Worm (Caenorhabditis elegans) whole organism, midembryonic: ENCODE results near the gene clec-55.
A peak's percentile ranks its signal among the peaks of the same experiment; 100 is the strongest.

ENCODE experiments used
- T22C8.4 ChIP-seq: fragments of 200-800 bp; sonication (Bioruptor generic); IDR thresholded peaks from 2 replicates; pipeline ENCODE4 v1.3.6; 2022; ENCODE audit warnings: missing genetic modification characterization, missing compliant biosample characterization
- tab-1 ChIP-seq: fragments of 200-800 bp; sonication (Bioruptor generic); IDR thresholded peaks from 2 replicates; pipeline ENCODE4 v1.3.6; 2022; ENCODE audit warnings: missing genetic modification characterization, missing compliant biosample characterization
- ztf-23 ChIP-seq: fragments of 200-800 bp; sonication (Bioruptor generic); IDR thresholded peaks from 2 replicates; pipeline ENCODE4 v1.3.6; 2022; ENCODE audit warnings: missing genetic modification reagents, missing genetic modification characterization, missing compliant biosample characterization

DNA sequence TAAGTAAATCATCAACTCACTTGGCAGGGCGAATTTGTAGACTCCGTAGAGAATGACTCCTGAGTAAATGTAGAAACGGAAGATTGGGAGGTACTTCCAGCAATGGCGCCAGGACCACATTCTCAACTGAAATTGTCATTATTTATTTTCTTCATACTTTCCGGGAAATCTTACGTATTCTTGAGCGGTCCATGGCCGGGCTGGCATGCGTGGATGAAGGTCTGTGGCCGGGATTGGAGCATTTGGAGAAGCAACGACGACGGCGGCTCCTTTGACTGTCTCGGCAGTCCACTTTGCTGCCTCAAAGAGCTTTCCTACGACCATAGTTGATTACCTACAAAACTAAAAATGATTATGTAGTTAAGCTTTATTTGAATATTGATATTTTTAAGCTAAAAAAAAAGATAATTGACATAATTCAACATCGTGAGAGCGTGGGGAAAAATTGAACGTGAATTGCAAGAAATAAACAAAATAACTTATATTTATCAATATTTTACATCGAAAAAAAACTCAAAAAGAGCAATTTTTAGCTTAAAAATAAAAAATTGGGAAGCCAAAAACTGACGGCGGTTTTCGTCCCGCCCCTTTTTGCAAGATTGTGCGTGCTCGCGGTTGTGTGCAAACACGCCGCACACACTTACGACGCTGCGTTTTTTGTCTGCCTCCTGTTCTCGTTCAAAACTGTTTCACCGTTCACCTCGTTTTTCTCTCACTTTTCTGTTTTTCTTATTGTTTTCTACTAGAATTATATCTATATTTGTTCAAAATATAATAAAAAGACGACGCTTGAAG lies 44.9 kb downstream of the clec-55 start, which contains the start of gene ril-1:
- TF ChIP-seq ztf-23 (peak; percentile 65), tab-1 (GFP tag; lab: Robert Waterston, UW) (0 out of 2 replicates have a peak, but pooled peaks have one; percentile 16), T22C8.4 (GFP tag; lab: Robert Waterston, UW) (no peak)
